Worm (Caenorhabditis elegans) whole organism, mixed stage, embryonic: ENCODE results near the gene C18H7.4.
A peak's percentile ranks its signal among the peaks of the same experiment; 100 is the strongest.

Source experiments
- ceh-83 ChIP-seq: fragments of 200-800 bp; sonication (Bioruptor generic); optimal IDR thresholded peaks from 2 replicates; lab custom pipeline; 2018; ENCODE audit warnings: mild to moderate bottlenecking, missing genetic modification characterization, missing compliant biosample characterization
- ces-1 ChIP-seq: fragments of 150-350 bp; optimal IDR thresholded peaks from 2 replicates; lab custom pipeline; 2014; ENCODE audit warnings: missing biosample characterization, missing genetic modification reagents, missing genetic modification characterization
- flh-1 ChIP-seq: fragments of 200-800 bp; sonication (Bioruptor generic); optimal IDR thresholded peaks from 2 replicates; lab custom pipeline; 2018; ENCODE audit warnings: mild to moderate bottlenecking, missing genetic modification characterization, moderate library complexity, missing compliant biosample characterization
- lin-13 ChIP-seq: fragments of 150-350 bp; optimal IDR thresholded peaks from 2 replicates; lab custom pipeline; 2014; ENCODE audit warnings: missing biosample characterization, missing genetic modification characterization
- mab-5 ChIP-seq: fragments of 150-350 bp; optimal IDR thresholded peaks from 2 replicates; lab custom pipeline; 2014; ENCODE audit warnings: missing biosample characterization, missing genetic modification characterization
- mls-2 ChIP-seq: sonication (generic microtip); optimal IDR thresholded peaks from 2 replicates; lab custom pipeline; 2016; ENCODE audit warnings: mild to moderate bottlenecking, missing genetic modification characterization, moderate library complexity, missing compliant biosample characterization
- nhr-237 ChIP-seq: fragments of 150-350 bp; optimal IDR thresholded peaks from 2 replicates; lab custom pipeline; 2014; ENCODE audit warnings: missing biosample characterization, missing genetic modification characterization
- pha-4 ChIP-seq: fragments of 150-350 bp; optimal IDR thresholded peaks from 2 replicates; lab custom pipeline; 2018; ENCODE audit warnings: missing biosample characterization, missing genetic modification reagents, missing genetic modification characterization
- snpc-4 ChIP-seq: fragments of 150-350 bp; optimal IDR thresholded peaks from 2 replicates; lab custom pipeline; 2014; ENCODE audit warnings: missing biosample characterization, missing genetic modification characterization

DNA sequence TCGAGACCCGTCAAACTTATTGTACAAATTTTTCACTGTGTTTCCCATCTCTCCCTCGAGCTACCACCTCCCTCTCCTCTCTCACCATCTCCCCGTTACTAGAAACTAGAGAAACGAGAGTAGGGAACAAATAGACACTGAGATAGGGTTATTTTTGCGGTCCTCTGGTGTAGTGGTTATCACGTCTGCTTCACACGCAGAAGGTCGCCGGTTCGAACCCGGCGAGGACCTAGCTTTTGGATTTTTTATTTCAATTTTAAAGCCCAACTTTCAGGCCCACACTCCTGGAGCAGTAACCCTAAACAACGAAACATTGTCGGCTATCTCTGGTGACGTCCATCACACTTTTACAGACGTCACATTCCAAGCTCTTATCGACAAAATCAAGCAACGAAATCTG lies 27.2 kb downstream of the C18H7.4 start:
- TF ChIP-seq mab-5 (tag; lab: Kevin White, UChicago) (no peak), snpc-4 (no peak), mls-2 (peak; percentile 78), lin-13 (tag; lab: Kevin White, UChicago) (no peak), pha-4 (peak; percentile 26), ceh-83 (peak; percentile 85), ces-1 (GFP tag; lab: Kevin White, UChicago) (peak; percentile 28), flh-1 (GFP tag; lab: Kevin White, UChicago) (peak; percentile 70), nhr-237 (tag; lab: Kevin White, UChicago) (peak; percentile 8)
